Worm (Caenorhabditis elegans): Measurements from ENCODE around the gene bus-8B.

- TF ChIP-seq med-1 (GFP tag; optimal IDR thresholded peaks at IDR 0.05; ENCODE audit: insufficient read depth), result no peak
- TF ChIP-seq ztf-29 (GFP tag; IDR thresholded peaks at IDR 0.05), result no peak
- TF ChIP-seq ref-1 (GFP tag; conservative IDR thresholded peaks at IDR 0.05), result no peak
Measured at ce11 chrX:5538416-5538815, 45.3 kb downstream of the bus-8B start, which contains the start of gene lgx-1.
